Fruit fly (Drosophila melanogaster) Kc167 (cell line): ENCODE measurements around the gene CSN6.

ENCODE experiments used
- Sin3A ChIP-seq: fragments of >200 bp; optimal IDR thresholded peaks from 2 replicates; lab custom pipeline; 2018; ENCODE audit warnings: missing external identifiers
- psq ChIP-seq: fragments of >200 bp; optimal IDR thresholded peaks from 2 replicates; lab custom pipeline; 2017; ENCODE audit warnings: missing external identifiers

DNA sequence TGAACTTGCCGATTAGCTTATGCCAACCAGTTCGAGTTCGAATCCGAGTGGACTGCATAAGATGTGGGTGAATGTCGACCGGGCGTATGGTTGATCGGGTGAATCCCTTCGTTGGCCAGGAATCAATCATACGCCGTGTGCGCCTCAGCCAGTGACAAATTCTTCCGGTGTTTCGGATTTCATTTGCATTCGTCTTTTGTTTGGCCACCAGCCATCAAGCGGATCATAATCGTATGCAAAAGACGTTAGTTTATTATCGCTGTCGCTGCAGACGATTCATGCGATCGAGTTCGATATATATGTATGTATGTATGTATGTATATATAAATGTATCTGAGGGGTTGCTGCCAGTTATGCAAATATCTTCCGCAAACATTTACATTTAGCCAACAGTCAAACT lies 16.5 kb upstream of the CSN6 start:
- TF ChIP-seq psq (no peak), Sin3A (lab: Kevin White, UChicago) (no peak)
